Worm (Caenorhabditis elegans): ENCODE measurements around the gene C48B4.6.

C48B4.6 gene

DNA sequence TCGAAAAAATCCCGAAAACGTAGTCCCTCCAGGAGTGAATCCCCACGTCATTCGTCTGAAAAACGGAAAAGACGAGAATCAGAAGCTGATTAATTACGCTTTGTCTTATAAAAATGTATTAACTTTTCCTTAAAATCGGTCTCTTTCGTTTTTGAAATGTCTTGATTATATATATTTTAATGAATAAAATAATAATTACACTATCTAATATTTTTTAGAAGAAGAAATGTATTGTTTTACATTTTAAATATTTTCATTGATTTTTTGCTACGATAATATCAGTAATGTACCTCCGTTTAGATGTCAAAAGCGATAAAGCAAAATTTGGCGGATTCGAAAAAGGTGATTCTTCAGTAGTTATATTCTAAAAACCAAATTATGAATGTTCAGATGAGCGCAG, 33.1 kb downstream of the C48B4.6 start, which contains the start of gene trpp-3:
TSS of gene trpp-3 (plus strand) at position 301 of the 400 bp plus-strand sequence.
- no peak for TF ChIP-seq nfya-1 (tag; optimal IDR thresholded peaks at IDR 0.05; ENCODE audit: insufficient read depth)
- TF ChIP-seq tbx-2 (tag; optimal IDR thresholded peaks at IDR 0.05) = no peak
- no peak for TF ChIP-seq nhr-67 (tag; optimal IDR thresholded peaks at IDR 0.05)
- no peak for TF ChIP-seq nhr-43 (tag; optimal IDR thresholded peaks at IDR 0.05; ENCODE audit: poor library complexity, severe bottlenecking)
- TF ChIP-seq elt-2 (tag; optimal IDR thresholded peaks at IDR 0.05) = no peak
- TF ChIP-seq R02D3.7 (tag; optimal IDR thresholded peaks at IDR 0.05) = no peak
- no peak for TF ChIP-seq ceh-9 (tag; optimal IDR thresholded peaks at IDR 0.05)
- TF ChIP-seq mml-1 (tag; optimal IDR thresholded peaks at IDR 0.05) = no peak
- TF ChIP-seq nhr-25 (tag; optimal IDR thresholded peaks at IDR 0.05) = no peak
- no peak for TF ChIP-seq fkh-2 (tag; optimal IDR thresholded peaks at IDR 0.05)
- TF ChIP-seq mdl-1 (tag; optimal IDR thresholded peaks at IDR 0.05) = no peak
- no peak for TF ChIP-seq nhr-77 (tag; optimal IDR thresholded peaks at IDR 0.05)
- TF ChIP-seq daf-12 (tag; optimal IDR thresholded peaks at IDR 0.05) = no peak
- no peak for TF ChIP-seq ZK546.5 (tag; optimal IDR thresholded peaks at IDR 0.05)
- no peak for TF ChIP-seq lin-39 (tag; optimal IDR thresholded peaks at IDR 0.05)
- TF ChIP-seq elt-1 (tag; optimal IDR thresholded peaks at IDR 0.05) = no peak
- TF ChIP-seq sea-2 (GFP tag; optimal IDR thresholded peaks at IDR 0.05) = no peak
- TF ChIP-seq ztf-11 (tag; optimal IDR thresholded peaks at IDR 0.05) = no peak
- TF ChIP-seq ceh-16 (tag; optimal IDR thresholded peaks at IDR 0.05) = no peak
- no peak for TF ChIP-seq nhr-12 (tag; optimal IDR thresholded peaks at IDR 0.05)

ce11 chrIII:9523581-9523980, 34.8 kb downstream of the C48B4.6 start, which contains the start of gene mrps-23:
Gene mrps-23, minus strand, starts transcription at chrIII:9523672.
- TF ChIP-seq nhr-77 (tag; optimal IDR thresholded peaks at IDR 0.05) (no peak), ZK546.5 (tag; optimal IDR thresholded peaks at IDR 0.05) (no peak), daf-12 (tag; optimal IDR thresholded peaks at IDR 0.05) (no peak), pqm-1 (tag; optimal IDR thresholded peaks at IDR 0.05) (no peak), hmg-11 (tag; optimal IDR thresholded peaks at IDR 0.05) (peak; percentile 22), mdl-1 (tag; optimal IDR thresholded peaks at IDR 0.05) (no peak), nhr-237 (tag; optimal IDR thresholded peaks at IDR 0.05) (no peak), fos-1 (tag; optimal IDR thresholded peaks at IDR 0.05) (no peak), nfya-1 (tag; optimal IDR thresholded peaks at IDR 0.05; ENCODE audit: insufficient read depth) (peak; percentile 48), elt-1 (tag; optimal IDR thresholded peaks at IDR 0.05) (no peak), ztf-11 (tag; optimal IDR thresholded peaks at IDR 0.05) (no peak), egl-5 (tag; optimal IDR thresholded peaks at IDR 0.05) (no peak), unc-39 (tag; optimal IDR thresholded peaks at IDR 0.05) (no peak), nhr-76 (tag; optimal IDR thresholded peaks at IDR 0.05) (no peak), eor-1 (tag; optimal IDR thresholded peaks at IDR 0.05) (no peak), ama-1 (optimal IDR thresholded peaks at IDR 0.05) (no peak), snpc-4 (tag; optimal IDR thresholded peaks at IDR 0.05) (no peak), pha-4 (tag; optimal IDR thresholded peaks at IDR 0.05) (peak; percentile 3), lin-39 (tag; optimal IDR thresholded peaks at IDR 0.05) (no peak)

- TF ChIP-seq lin-39 (tag; optimal IDR thresholded peaks at IDR 0.05) (peak; percentile 90), fkh-2 (tag; optimal IDR thresholded peaks at IDR 0.05) (no peak), tbx-2 (tag; optimal IDR thresholded peaks at IDR 0.05) (peak; percentile 62), nhr-28 (tag; optimal IDR thresholded peaks at IDR 0.05) (no peak), ceh-9 (tag; optimal IDR thresholded peaks at IDR 0.05) (no peak), ZK546.5 (tag; optimal IDR thresholded peaks at IDR 0.05) (no peak), nfya-1 (tag; optimal IDR thresholded peaks at IDR 0.05; ENCODE audit: insufficient read depth) (peak; percentile 91), skn-1 (tag; optimal IDR thresholded peaks at IDR 0.05) (peak; percentile 56), mml-1 (tag; optimal IDR thresholded peaks at IDR 0.05) (no peak), nhr-43 (tag; optimal IDR thresholded peaks at IDR 0.05; ENCODE audit: poor library complexity, severe bottlenecking) (peak; percentile 75), nhr-237 (tag; optimal IDR thresholded peaks at IDR 0.05) (no peak), ama-1 (optimal IDR thresholded peaks at IDR 0.05) (no peak), aly-2 (tag; optimal IDR thresholded peaks at IDR 0.05) (no peak), eor-1 (tag; optimal IDR thresholded peaks at IDR 0.05) (no peak), unc-62 (GFP tag; optimal IDR thresholded peaks at IDR 0.05) (no peak), elt-1 (tag; optimal IDR thresholded peaks at IDR 0.05) (peak; percentile 36), nhr-11 (tag; optimal IDR thresholded peaks at IDR 0.05) (peak; percentile 63), lin-15B (tag; optimal IDR thresholded peaks at IDR 0.05) (peak; percentile 98), ztf-4 (tag; optimal IDR thresholded peaks at IDR 0.05) (peak; percentile 50), ceh-16 (tag; optimal IDR thresholded peaks at IDR 0.05) (no peak), daf-12 (tag; optimal IDR thresholded peaks at IDR 0.05) (no peak), ztf-11 (tag; optimal IDR thresholded peaks at IDR 0.05) (no peak), sea-2 (GFP tag; optimal IDR thresholded peaks at IDR 0.05) (no peak), unc-39 (tag; optimal IDR thresholded peaks at IDR 0.05) (no peak), R02D3.7 (tag; optimal IDR thresholded peaks at IDR 0.05) (peak; percentile 77), egl-27 (tag; optimal IDR thresholded peaks at IDR 0.05) (peak; percentile 71), fos-1 (tag; optimal IDR thresholded peaks at IDR 0.05) (no peak), fkh-10 (GFP tag; optimal IDR thresholded peaks at IDR 0.05) (peak; percentile 69), lsy-12 (tag; optimal IDR thresholded peaks at IDR 0.05) (peak; percentile 80), elt-2 (tag; optimal IDR thresholded peaks at IDR 0.05) (peak; percentile 69), nhr-12 (tag; optimal IDR thresholded peaks at IDR 0.05) (no peak), egl-5 (tag; optimal IDR thresholded peaks at IDR 0.05) (peak; percentile 72), hmg-11 (tag; optimal IDR thresholded peaks at IDR 0.05) (peak; percentile 83), ceh-28 (tag; optimal IDR thresholded peaks at IDR 0.05) (peak; percentile 76), nhr-77 (tag; optimal IDR thresholded peaks at IDR 0.05) (no peak), pha-4 (tag; optimal IDR thresholded peaks at IDR 0.05) (peak; percentile 93), nhr-23 (tag; optimal IDR thresholded peaks at IDR 0.05) (peak; percentile 93), nhr-25 (tag; optimal IDR thresholded peaks at IDR 0.05) (peak; percentile 92), snpc-4 (tag; optimal IDR thresholded peaks at IDR 0.05) (peak; percentile 90), pqm-1 (tag; optimal IDR thresholded peaks at IDR 0.05) (peak; percentile 74)
Observed at ce11 chrIII:9521410-9522090, 36.8 kb downstream of the C48B4.6 start, which contains the start of the genes clu-1 and prp-40. Gene clu-1, minus strand, starts transcription at chrIII:9521460. Gene prp-40, plus strand, starts transcription at chrIII:9522075.
